Worm (Caenorhabditis elegans): ENCODE data around the gene F57C2.5.
A peak's percentile ranks its signal among the peaks of the same experiment; 100 is the strongest.

Gene F57C2.5

DNA sequence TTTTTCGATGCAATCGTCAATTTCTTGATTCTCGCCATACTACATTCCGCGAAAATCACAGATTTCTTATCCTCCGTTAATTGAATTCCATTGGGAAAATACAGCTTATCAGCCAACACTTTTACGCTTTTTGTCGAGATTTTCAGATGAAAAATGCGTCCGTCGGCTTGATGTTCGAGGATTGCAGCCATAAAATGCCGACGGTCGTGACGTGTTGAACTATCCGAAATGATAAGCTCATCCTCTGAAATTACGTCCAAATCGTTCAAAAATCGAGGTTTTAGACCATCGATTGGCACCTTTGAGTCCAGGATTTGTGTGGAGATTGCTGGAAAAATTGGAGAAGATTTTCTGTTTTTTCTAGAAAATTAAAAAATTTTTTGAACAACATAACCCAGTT, 935 bp downstream of the F57C2.5 start:
- TF ChIP-seq rcor-1 (GFP tag; IDR thresholded peaks at IDR 0.05): no peak
- no peak for TF ChIP-seq madf-3 (GFP tag; IDR thresholded peaks at IDR 0.05)
- TF ChIP-seq mcd-1 (GFP tag; IDR thresholded peaks at IDR 0.05): no peak
- no peak for TF ChIP-seq mes-4 (tag; optimal IDR thresholded peaks at IDR 0.05)
- no peak for TF ChIP-seq ztf-18 (tag; optimal IDR thresholded peaks at IDR 0.05)

DNA sequence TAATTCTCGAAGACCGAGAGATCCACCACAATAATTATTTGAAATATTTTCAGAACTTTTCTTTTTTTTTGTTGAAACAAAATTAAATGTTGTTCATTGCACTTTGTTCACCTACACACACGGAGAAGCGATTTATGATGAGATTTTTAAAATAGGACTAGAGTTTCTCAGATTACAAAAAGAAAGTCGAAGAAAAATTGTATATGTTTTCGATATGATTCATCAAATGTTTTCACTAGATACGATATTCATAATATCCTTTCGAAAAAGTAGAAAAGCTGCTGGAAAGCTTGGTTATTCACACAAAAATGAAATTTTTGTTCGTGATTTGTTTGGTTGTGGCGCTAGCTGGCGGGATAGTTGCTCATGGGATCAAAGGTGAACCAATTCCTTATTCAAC, 3.0 kb downstream of the F57C2.5 start, which contains the start of gene F57C2.4:
Gene F57C2.4 (plus strand): TSS at position 301 of the 400 bp plus-strand sequence.
- TF ChIP-seq ama-1 (optimal IDR thresholded peaks at IDR 0.05): no peak
- no peak for TF ChIP-seq ama-1 (GFP tag; optimal IDR thresholded peaks at IDR 0.05)
- TF ChIP-seq madf-8 (GFP tag; conservative IDR thresholded peaks at IDR 0.05): no peak
- TF ChIP-seq ets-4 (GFP tag; optimal IDR thresholded peaks at IDR 0.05): no peak
- no peak for TF ChIP-seq mes-4 (tag; optimal IDR thresholded peaks at IDR 0.05)
- TF ChIP-seq Y79H2A.3 (GFP tag; conservative IDR thresholded peaks at IDR 0.05): no peak
- no peak for TF ChIP-seq F33H1.4 (GFP tag; IDR thresholded peaks at IDR 0.05)
- no peak for TF ChIP-seq C17E4.6 (GFP tag; IDR thresholded peaks at IDR 0.05)
- no peak for TF ChIP-seq egrh-3 (GFP tag; IDR thresholded peaks at IDR 0.05)
- no peak for TF ChIP-seq hmg-1.2 (GFP tag; IDR thresholded peaks at IDR 0.05)
- TF ChIP-seq dpl-1 (GFP tag; optimal IDR thresholded peaks at IDR 0.05): no peak
- TF ChIP-seq B0019.2 (GFP tag; conservative IDR thresholded peaks at IDR 0.05): no peak
- TF ChIP-seq hlh-12 (tag; optimal IDR thresholded peaks at IDR 0.05): no peak
- no peak for TF ChIP-seq ztf-25 (GFP tag; IDR thresholded peaks at IDR 0.05)
- TF ChIP-seq dpff-1 (tag; optimal IDR thresholded peaks at IDR 0.05): no peak
- no peak for TF ChIP-seq K11D2.4 (GFP tag; IDR thresholded peaks at IDR 0.05)
- TF ChIP-seq xnd-1 (tag; optimal IDR thresholded peaks at IDR 0.05): no peak
- no peak for TF ChIP-seq tbx-9 (tag; optimal IDR thresholded peaks at IDR 0.05; ENCODE audit: borderline replicate concordance)
- TF ChIP-seq hmg-20 (GFP tag; IDR thresholded peaks at IDR 0.05): no peak

DNA sequence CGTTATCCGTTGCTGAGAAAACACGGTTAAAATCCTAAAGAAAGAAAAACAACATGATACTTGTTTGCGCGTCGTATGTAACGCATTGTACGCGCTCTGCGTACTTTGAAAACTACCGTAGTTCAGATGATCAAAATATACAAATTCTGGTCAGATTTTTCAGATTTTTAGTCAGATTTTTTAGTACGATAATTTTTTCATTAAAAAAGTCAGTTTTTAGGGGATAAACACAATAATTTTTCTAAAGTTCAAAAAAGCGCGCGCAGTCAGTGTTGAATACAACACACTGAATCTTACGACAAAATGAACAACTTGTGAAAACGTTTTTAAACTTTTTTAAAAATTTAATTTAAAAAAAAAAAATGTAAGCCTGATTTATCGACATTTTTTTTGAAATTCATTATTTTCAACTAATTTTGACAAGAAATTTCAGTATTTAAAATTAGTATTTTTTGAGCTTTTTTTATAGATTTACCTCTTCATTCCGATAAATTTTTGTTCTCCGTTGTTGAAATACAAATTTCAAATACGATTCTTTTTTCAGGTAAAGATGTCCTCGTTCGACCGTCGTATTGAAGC, 4.3 kb downstream of the F57C2.5 start, which contains the start of gene pot-2:
Gene pot-2 (plus strand): TSS at position 529 of the 579 bp plus-strand sequence.
- TF ChIP-seq ceh-91 (GFP tag; IDR thresholded peaks at IDR 0.05) (0 out of 2 replicates have a peak, but pooled peaks have one; percentile 13), B0019.2 (GFP tag; conservative IDR thresholded peaks at IDR 0.05) (no peak), attf-3 (GFP tag; conservative IDR thresholded peaks at IDR 0.05) (no peak), F39B2.1 (GFP tag; IDR thresholded peaks at IDR 0.05) (no peak), ceh-58 (GFP tag; IDR thresholded peaks at IDR 0.05) (no peak), lsl-1 (GFP tag; optimal IDR thresholded peaks at IDR 0.05) (peak; percentile 87), nfya-1 (tag; optimal IDR thresholded peaks at IDR 0.05; ENCODE audit: borderline replicate concordance, insufficient read depth) (no peak), madf-3 (GFP tag; IDR thresholded peaks at IDR 0.05) (no peak), sea-2 (GFP tag; IDR thresholded peaks at IDR 0.05) (no peak), nhr-80 (tag; optimal IDR thresholded peaks at IDR 0.05) (no peak), F33H1.4 (GFP tag; IDR thresholded peaks at IDR 0.05) (0 out of 2 replicates have a peak, but pooled peaks have one; percentile 17), D2030.7 (GFP tag; IDR thresholded peaks at IDR 0.05) (peak; percentile 50; the same call in 1 of the 2 replicates), nhr-90 (tag; optimal IDR thresholded peaks at IDR 0.05) (no peak), lin-54 (GFP tag; optimal IDR thresholded peaks at IDR 0.05) (peak; percentile 26), efl-1 (GFP tag; optimal IDR thresholded peaks at IDR 0.05) (peak; percentile 75), unc-62 (GFP tag; optimal IDR thresholded peaks at IDR 0.05) (no peak), ztf-6 (GFP tag; IDR thresholded peaks at IDR 0.05) (no peak), madf-6 (GFP tag; IDR thresholded peaks at IDR 0.05) (peak; percentile 80), madf-8 (GFP tag; conservative IDR thresholded peaks at IDR 0.05) (peak; percentile 58), xnd-1 (tag; optimal IDR thresholded peaks at IDR 0.05) (peak; percentile 49), snpc-1.3 (tag; optimal IDR thresholded peaks at IDR 0.05; ENCODE audit: insufficient read depth) (peak; percentile 16)

Measured in whole organism, young adult.